Worm (Caenorhabditis elegans): ENCODE measurements around the gene fut-8.

fut-8 gene

ce11 chrV:6000368-6000802 lies 10.1 kb upstream of the fut-8 start (continued):
- TF ChIP-seq elt-3 (tag; optimal IDR thresholded peaks at IDR 0.05) (peak in 3 of 6 experiments; percentile 6 to 95 (median 94)), unc-30 (tag; optimal IDR thresholded peaks at IDR 0.05) (no peak), fkh-4 (tag; optimal IDR thresholded peaks at IDR 0.05; ENCODE audit: borderline replicate concordance) (no peak), lin-35 (GFP tag; optimal IDR thresholded peaks at IDR 0.05) (peak; percentile 79 to 89)

- TF ChIP-seq alr-1 (tag; optimal IDR thresholded peaks at IDR 0.05; ENCODE audit: borderline replicate concordance), result no peak
- TF ChIP-seq fos-1 (tag; optimal IDR thresholded peaks at IDR 0.05), result no peak
- no peak for TF ChIP-seq lin-14 (GFP tag; optimal IDR thresholded peaks at IDR 0.05)
- no peak for TF ChIP-seq fkh-10 (GFP tag; optimal IDR thresholded peaks at IDR 0.05)
- TF ChIP-seq nhr-28 (tag; optimal IDR thresholded peaks at IDR 0.05), result no peak
Measured at ce11 chrV:5996114-5996513, 5.8 kb upstream of the fut-8 start, which contains the start of gene cpg-4. cpg-4 (plus strand) TSS chrV:5996416.

ce11 chrV:5995598-5995997 lies 5.3 kb upstream of the fut-8 start:
- TF ChIP-seq efl-1 (optimal IDR thresholded peaks at IDR 0.05) (no peak), efl-1 (GFP tag; optimal IDR thresholded peaks at IDR 0.05 in 1 of 2) (peak in 1 of 2 experiments; percentile 31), nhr-71 (tag; optimal IDR thresholded peaks at IDR 0.05) (peak; percentile 4), rnt-1 (tag; optimal IDR thresholded peaks at IDR 0.05) (peak; percentile 51), lin-14 (GFP tag; optimal IDR thresholded peaks at IDR 0.05) (peak; percentile 30), egl-27 (tag; optimal IDR thresholded peaks at IDR 0.05) (no peak)

ce11 chrV:5991490-5992069 lies 1.3 kb upstream of the fut-8 start:
- TF ChIP-seq jun-1 (tag; optimal IDR thresholded peaks at IDR 0.05) (no peak), isw-1 (GFP tag; IDR thresholded peaks at IDR 0.05) (peak; percentile 30; the same call in 1 of the 2 replicates), hpl-2 (GFP tag; optimal IDR thresholded peaks at IDR 0.05) (no peak), lin-14 (GFP tag; optimal IDR thresholded peaks at IDR 0.05) (peak; percentile 92), sox-4 (tag; optimal IDR thresholded peaks at IDR 0.05) (no peak), vab-15 (tag; optimal IDR thresholded peaks at IDR 0.05) (no peak), dsc-1 (tag; optimal IDR thresholded peaks at IDR 0.05) (peak; percentile 52), pqm-1 (tag; optimal IDR thresholded peaks at IDR 0.05) (no peak), hlh-17 (GFP tag; optimal IDR thresholded peaks at IDR 0.05; ENCODE audit: borderline replicate concordance) (no peak), nhr-90 (tag; optimal IDR thresholded peaks at IDR 0.05; ENCODE audit: poor library complexity) (no peak), aha-1 (tag; optimal IDR thresholded peaks at IDR 0.05) (no peak), snpc-4 (tag; optimal IDR thresholded peaks at IDR 0.05) (peak; percentile 5), nhr-84 (tag; optimal IDR thresholded peaks at IDR 0.05) (no peak), fkh-8 (tag; optimal IDR thresholded peaks at IDR 0.05) (peak; percentile 87), snu-23 (GFP tag; optimal IDR thresholded peaks at IDR 0.05) (peak; percentile 59), ceh-8 (GFP tag; optimal IDR thresholded peaks at IDR 0.05) (peak; percentile 47), rnt-1 (tag; optimal IDR thresholded peaks at IDR 0.05) (peak; percentile 56), egl-13 (tag; optimal IDR thresholded peaks at IDR 0.05) (peak; percentile 19), fkh-4 (tag; optimal IDR thresholded peaks at IDR 0.05; ENCODE audit: borderline replicate concordance) (no peak), mep-1 (tag; optimal IDR thresholded peaks at IDR 0.05) (peak; percentile 78), nhr-20 (tag; optimal IDR thresholded peaks at IDR 0.05) (peak; percentile 22), egl-27 (tag; optimal IDR thresholded peaks at IDR 0.05) (peak in 1 of 2 experiments; percentile 1), efl-1 (optimal IDR thresholded peaks at IDR 0.05) (peak; percentile 42 to 50), efl-1 (GFP tag; optimal IDR thresholded peaks at IDR 0.05 in 1 of 2) (peak; percentile 11 to 20), elt-3 (tag; optimal IDR thresholded peaks at IDR 0.05) (no peak), elt-2 (tag; optimal IDR thresholded peaks at IDR 0.05) (peak; percentile 39), ztf-11 (tag; optimal IDR thresholded peaks at IDR 0.05) (no peak), C04F5.9 (tag; optimal IDR thresholded peaks at IDR 0.05) (no peak), tbx-2 (tag; optimal IDR thresholded peaks at IDR 0.05) (peak; percentile 55), ama-1 (optimal IDR thresholded peaks at IDR 0.05) (no peak), unc-130 (tag; optimal IDR thresholded peaks at IDR 0.05) (peak; percentile 1), fkh-10 (GFP tag; optimal IDR thresholded peaks at IDR 0.05) (peak; percentile 46), irx-1 (tag; optimal IDR thresholded peaks at IDR 0.05) (no peak), Y116A8C.19 (tag; optimal IDR thresholded peaks at IDR 0.05; ENCODE audit: borderline replicate concordance) (no peak), ces-1 (GFP tag; optimal IDR thresholded peaks at IDR 0.05) (no peak), nhr-28 (tag; optimal IDR thresholded peaks at IDR 0.05) (no peak), zip-4 (GFP tag; optimal IDR thresholded peaks at IDR 0.05) (no peak), swsn-7 (tag; optimal IDR thresholded peaks at IDR 0.05) (peak; percentile 57), F16B12.6 (tag; optimal IDR thresholded peaks at IDR 0.05) (no peak)

Data from whole organism, L1 larva.